Worm (Caenorhabditis elegans): ENCODE data around the gene ZK1307.2.
A peak's percentile ranks its signal among the peaks of the same experiment; 100 is the strongest.

Gene ZK1307.2

DNA sequence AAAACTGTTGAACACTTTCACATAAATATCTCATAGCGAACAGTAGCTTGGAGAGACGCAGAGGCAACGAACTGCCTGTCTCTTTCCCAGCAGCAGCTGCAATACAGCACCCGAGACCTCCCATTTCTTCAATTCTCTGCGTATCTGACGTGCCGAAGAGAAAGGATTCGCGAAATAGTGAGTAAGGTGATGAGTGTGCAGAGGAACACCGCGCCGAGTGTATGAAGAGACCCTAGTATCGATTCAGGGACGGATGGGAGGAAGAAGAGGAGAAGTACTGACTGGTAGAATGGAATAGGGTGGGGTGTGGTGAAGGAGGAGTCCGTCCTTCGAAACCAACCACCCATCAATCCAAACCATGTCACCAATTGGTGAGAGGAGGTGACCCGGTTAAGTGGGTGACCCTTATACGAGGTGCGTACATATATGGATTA lies 7.6 kb downstream of the ZK1307.2 start (continued):
- TF ChIP-seq mxl-2 (GFP tag; conservative IDR thresholded peaks at IDR 0.05) (no peak), rbr-2 (tag; optimal IDR thresholded peaks at IDR 0.05) (peak; percentile 77)

- TF ChIP-seq ZK546.5 (tag; optimal IDR thresholded peaks at IDR 0.05), result no peak
- peak; percentile 51 for TF ChIP-seq dve-1 (tag; optimal IDR thresholded peaks at IDR 0.05; ENCODE audit: insufficient read depth)
- TF ChIP-seq mdl-1 (tag; optimal IDR thresholded peaks at IDR 0.05), result no peak
- TF ChIP-seq dmd-6 (GFP tag; IDR thresholded peaks at IDR 0.05), result peak; percentile 52
- TF ChIP-seq nhr-28 (tag; optimal IDR thresholded peaks at IDR 0.05), result peak; percentile 77
- TF ChIP-seq daf-16 (GFP tag; optimal IDR thresholded peaks at IDR 0.05), result no peak
- peak; percentile 8 for TF ChIP-seq daf-16 (tag; optimal IDR thresholded peaks at IDR 0.05)
- peak; percentile 6 for TF ChIP-seq mxl-3 (GFP tag; optimal IDR thresholded peaks at IDR 0.05)
- TF ChIP-seq skn-1 (tag; optimal IDR thresholded peaks at IDR 0.05), result no peak
- peak; percentile 85 for TF ChIP-seq pqm-1 (tag; optimal IDR thresholded peaks at IDR 0.05)
- peak in 1 of 2 experiments; percentile 70 for TF ChIP-seq unc-62 (GFP tag; optimal IDR thresholded peaks at IDR 0.05 in 1 of 2)
- TF ChIP-seq unc-62 (tag; optimal IDR thresholded peaks at IDR 0.05), result no peak
- peak; percentile 32 for TF ChIP-seq hlh-11 (tag; optimal IDR thresholded peaks at IDR 0.05)
- TF ChIP-seq aha-1 (tag), result peak; percentile 50
These were observed 8.7 kb downstream of the ZK1307.2 start for ce11 chrII:9644940-9645634.

- TF ChIP-seq mxl-2 (GFP tag; conservative IDR thresholded peaks at IDR 0.05) (no peak), tag-97 (GFP tag; IDR thresholded peaks at IDR 0.05) (no peak), nhr-28 (tag; optimal IDR thresholded peaks at IDR 0.05) (peak; percentile 50), daf-16 (GFP tag; optimal IDR thresholded peaks at IDR 0.05) (no peak), daf-16 (tag; optimal IDR thresholded peaks at IDR 0.05) (peak; percentile 16), nhr-76 (tag; optimal IDR thresholded peaks at IDR 0.05) (no peak), zag-1 (tag; optimal IDR thresholded peaks at IDR 0.05) (no peak), daf-19 (GFP tag; conservative IDR thresholded peaks at IDR 0.05) (no peak), madf-9 (GFP tag; conservative IDR thresholded peaks at IDR 0.05) (no peak), dmd-9 (GFP tag; IDR thresholded peaks at IDR 0.05) (no peak), unc-130 (GFP tag; optimal IDR thresholded peaks at IDR 0.05) (no peak), lin-39 (tag; optimal IDR thresholded peaks at IDR 0.05) (no peak)
These were observed 9.3 kb downstream of the ZK1307.2 start, which contains the start of gene fzr-1 for ce11 chrII:9644438-9644837. fzr-1 (minus strand) TSS chrII:9644466.

ce11 chrII:9636300-9636699 lies 17.5 kb downstream of the ZK1307.2 start, which contains the start of gene ZK1307.7:
ZK1307.7 (plus strand) TSS chrII:9636600.
- TF ChIP-seq nhr-41 (GFP tag; IDR thresholded peaks at IDR 0.05), result no peak
- no peak for TF ChIP-seq lim-7 (GFP tag; IDR thresholded peaks at IDR 0.05)
- TF ChIP-seq dmd-8 (GFP tag; IDR thresholded peaks at IDR 0.05), result no peak
- no peak for TF ChIP-seq hlh-30 (tag; optimal IDR thresholded peaks at IDR 0.05; ENCODE audit: insufficient read depth)
- TF ChIP-seq nhr-76 (tag; optimal IDR thresholded peaks at IDR 0.05), result no peak

DNA sequence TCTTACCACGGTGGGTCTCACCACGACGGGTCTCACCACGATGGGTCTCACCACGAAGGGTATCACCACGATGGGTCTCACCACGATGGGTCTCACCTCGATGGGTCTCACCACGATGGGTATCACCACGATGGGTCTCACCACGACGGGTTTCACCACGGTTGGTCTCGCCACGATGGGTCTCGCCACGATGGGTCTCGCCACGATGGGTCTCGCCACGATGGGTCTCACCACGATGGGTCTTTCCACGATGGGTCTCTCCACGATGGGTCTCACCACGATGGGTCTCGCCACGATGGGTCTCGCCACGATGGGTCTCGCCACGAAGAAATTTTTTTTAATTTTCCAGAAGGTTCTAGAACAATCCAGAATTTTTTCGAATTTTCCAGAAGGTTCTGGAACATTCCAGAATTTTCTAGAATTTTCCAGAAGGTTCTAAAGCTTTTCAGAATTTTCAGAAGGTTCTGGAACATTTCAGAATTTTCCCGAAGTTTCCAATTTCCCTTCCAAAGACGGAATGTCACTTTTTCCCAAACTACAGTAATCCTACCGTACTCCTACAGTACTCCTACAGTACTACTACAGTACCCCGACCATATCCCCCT lies 19.7 kb downstream of the ZK1307.2 start:
- TF ChIP-seq egl-43 (GFP tag; IDR thresholded peaks at IDR 0.05) (peak; percentile 52; the same call in 1 of the 2 replicates), set-16 (GFP tag; IDR thresholded peaks at IDR 0.05) (peak; percentile 80)

ce11 chrII:9625930-9626329 lies 27.8 kb downstream of the ZK1307.2 start:
- peak in 1 of 2 experiments; percentile 94 for TF ChIP-seq unc-62 (GFP tag; optimal IDR thresholded peaks at IDR 0.05 in 1 of 2)
- no peak for TF ChIP-seq unc-62 (tag; optimal IDR thresholded peaks at IDR 0.05)
- TF ChIP-seq ceh-44 (GFP tag; IDR thresholded peaks at IDR 0.05), result no peak
- TF ChIP-seq zip-2 (tag; optimal IDR thresholded peaks at IDR 0.05), result no peak
- TF ChIP-seq saeg-2 (GFP tag; IDR thresholded peaks at IDR 0.05), result no peak
- no peak for TF ChIP-seq madf-9 (GFP tag; conservative IDR thresholded peaks at IDR 0.05)
